Worm (Caenorhabditis elegans): Measurements from ENCODE around the gene lmd-4.
"Not testable (repeated sequence)": the region's sequence is repeated elsewhere in the genome, so short reads cannot be mapped to it uniquely, and the experiment has no call there.

The lmd-4 gene

ce11 chrV:7341942-7342341 lies 21.1 kb upstream of the lmd-4 start, which contains the start of the genes nhr-263 and nhr-148:
Gene nhr-263, minus strand, starts transcription at chrV:7342042.
Gene nhr-148, plus strand, starts transcription at chrV:7342156.
- TF ChIP-seq ztf-18 (tag; optimal IDR thresholded peaks at IDR 0.05) (no peak), ceh-40 (GFP tag; IDR thresholded peaks at IDR 0.05) (no peak), ekl-4 (GFP tag; IDR thresholded peaks at IDR 0.05) (no peak), tlf-1 (GFP tag; optimal IDR thresholded peaks at IDR 0.05) (no peak), cebp-2 (GFP tag; IDR thresholded peaks at IDR 0.05) (no peak), K11D2.4 (GFP tag; IDR thresholded peaks at IDR 0.05) (no peak), ceh-58 (GFP tag; IDR thresholded peaks at IDR 0.05) (no peak), aptf-2 (GFP tag; conservative IDR thresholded peaks at IDR 0.05) (no peak), chd-7 (tag; optimal IDR thresholded peaks at IDR 0.05) (no peak), F55B11.4 (tag; optimal IDR thresholded peaks at IDR 0.05; ENCODE audit: borderline replicate concordance, insufficient read depth) (no peak), hsf-1 (GFP tag; IDR thresholded peaks at IDR 0.05) (no peak), somi-1 (GFP tag; optimal IDR thresholded peaks at IDR 0.05) (no peak), Y95B8A.8 (GFP tag; IDR thresholded peaks at IDR 0.05) (no peak), lsl-1 (GFP tag; optimal IDR thresholded peaks at IDR 0.05) (no peak)

- TF ChIP-seq ama-1 (optimal IDR thresholded peaks at IDR 0.05) = no peak
- no peak for TF ChIP-seq ama-1 (GFP tag; optimal IDR thresholded peaks at IDR 0.05)
- no peak for TF ChIP-seq ekl-4 (GFP tag; IDR thresholded peaks at IDR 0.05)
- TF ChIP-seq tbx-9 (tag; optimal IDR thresholded peaks at IDR 0.05; ENCODE audit: borderline replicate concordance) = no peak
Measured at ce11 chrV:7339831-7340230, 19.0 kb upstream of the lmd-4 start, which contains the start of gene srh-187. Gene srh-187, minus strand, starts transcription at chrV:7339931.

ce11 chrV:7337218-7337617 lies 16.4 kb upstream of the lmd-4 start, which contains the start of gene F10G2.7:
Gene F10G2.7, minus strand, starts transcription at chrV:7337318.
- TF ChIP-seq F10E7.11 (tag; optimal IDR thresholded peaks at IDR 0.05); nfya-1 (tag; optimal IDR thresholded peaks at IDR 0.05; ENCODE audit: borderline replicate concordance, insufficient read depth); attf-6 (GFP tag; IDR thresholded peaks at IDR 0.05): not testable (repeated sequence)

- TF ChIP-seq F49E8.2 (tag; optimal IDR thresholded peaks at IDR 0.05; ENCODE audit: insufficient read depth) = no peak
- TF ChIP-seq attf-3 (GFP tag; conservative IDR thresholded peaks at IDR 0.05) = no peak
- no peak for TF ChIP-seq C06A6.2 (GFP tag; conservative IDR thresholded peaks at IDR 0.05)
- no peak for TF ChIP-seq chd-7 (tag; optimal IDR thresholded peaks at IDR 0.05)
- no peak for TF ChIP-seq Y79H2A.3 (GFP tag; conservative IDR thresholded peaks at IDR 0.05)
- TF ChIP-seq F10E7.11 (tag; optimal IDR thresholded peaks at IDR 0.05) = no peak
- no peak for TF ChIP-seq attf-6 (GFP tag; IDR thresholded peaks at IDR 0.05)
- no peak for TF ChIP-seq madf-6 (GFP tag; IDR thresholded peaks at IDR 0.05)
- no peak for TF ChIP-seq ceh-91 (GFP tag; IDR thresholded peaks at IDR 0.05)
- no peak for TF ChIP-seq ZK185.1 (tag; optimal IDR thresholded peaks at IDR 0.05; ENCODE audit: poor library complexity, severe bottlenecking)
Measured at ce11 chrV:7332253-7332652, 11.4 kb upstream of the lmd-4 start, which contains the start of gene F10G2.1. Gene F10G2.1, plus strand, starts transcription at chrV:7332553.

- no peak for TF ChIP-seq F55B11.4 (tag; optimal IDR thresholded peaks at IDR 0.05; ENCODE audit: borderline replicate concordance, insufficient read depth)
- TF ChIP-seq unc-62 (GFP tag; optimal IDR thresholded peaks at IDR 0.05) = no peak
- no peak for TF ChIP-seq madf-3 (GFP tag; IDR thresholded peaks at IDR 0.05)
- TF ChIP-seq F37B4.10 (GFP tag; IDR thresholded peaks at IDR 0.05) = no peak
- TF ChIP-seq bed-1 (GFP tag; IDR thresholded peaks at IDR 0.05) = no peak
- TF ChIP-seq D2030.7 (GFP tag; IDR thresholded peaks at IDR 0.05) = no peak
- no peak for TF ChIP-seq lin-54 (GFP tag; optimal IDR thresholded peaks at IDR 0.05)
- no peak for TF ChIP-seq mcd-1 (GFP tag; IDR thresholded peaks at IDR 0.05)
- no peak for TF ChIP-seq ztf-3 (GFP tag; optimal IDR thresholded peaks at IDR 0.05)
Measured at ce11 chrV:7330868-7331267, 10.1 kb upstream of the lmd-4 start, which contains the start of gene F10G2.2. Gene F10G2.2, plus strand, starts transcription at chrV:7331168.

All from whole organism, young adult.